Fruit fly (Drosophila melanogaster): ENCODE measurements around the gene CG14262.

The CG14262 gene

dm6 chr3R:27282286-27282685, 17.1 kb upstream of the CG14262 start, which contains the start of gene mrt (continued):
- no peak for TF ChIP-seq CG17186 (GFP tag; optimal IDR thresholded peaks at IDR 0.05)
- TF ChIP-seq CG30431 (GFP tag; optimal IDR thresholded peaks at IDR 0.05) = peak; percentile 11
- peak; percentile 25 for TF ChIP-seq chn (GFP tag; optimal IDR thresholded peaks at IDR 0.05)
- TF ChIP-seq CG6254 (GFP tag; optimal IDR thresholded peaks at IDR 0.05) = no peak
- TF ChIP-seq lmd (GFP tag; IDR thresholded peaks at IDR 0.05) = peak; percentile 69
- peak; percentile 21 for TF ChIP-seq trem (tag; optimal IDR thresholded peaks at IDR 0.05)
- no peak for TF ChIP-seq CG7271 (tag; optimal IDR thresholded peaks at IDR 0.05)
- no peak for TF ChIP-seq CG11696 (GFP tag; IDR thresholded peaks at IDR 0.05)
- peak; percentile 15 for TF ChIP-seq CG11723 (GFP tag; optimal IDR thresholded peaks at IDR 0.05)
- peak; percentile 36 to 37 for TF ChIP-seq chif (GFP tag; optimal IDR thresholded peaks at IDR 0.05)
- TF ChIP-seq CG4404 (GFP tag; IDR thresholded peaks at IDR 0.05) = no peak
- TF ChIP-seq shn (GFP tag; optimal IDR thresholded peaks at IDR 0.05) = peak; percentile 46
- TF ChIP-seq tll (GFP tag; optimal IDR thresholded peaks at IDR 0.05) = no peak
- TF ChIP-seq Optix (GFP tag; IDR thresholded peaks at IDR 0.05) = no peak
- peak; percentile 43 for TF ChIP-seq CG13424 (tag; optimal IDR thresholded peaks at IDR 0.05)
- peak; percentile 54 for TF ChIP-seq CG9817 (tag; optimal IDR thresholded peaks at IDR 0.05)
- TF ChIP-seq CG9727 (GFP tag; optimal IDR thresholded peaks at IDR 0.05) = peak; percentile 52
- TF ChIP-seq zfh2 (GFP tag; optimal IDR thresholded peaks at IDR 0.05) = peak; percentile 73
- TF ChIP-seq CG1792 (GFP tag; optimal IDR thresholded peaks at IDR 0.05) = peak; percentile 10
- no peak for TF ChIP-seq C15 (GFP tag; IDR thresholded peaks at IDR 0.05)
- peak; percentile 7 for TF ChIP-seq CG10654 (GFP tag; optimal IDR thresholded peaks at IDR 0.05)
- no peak for TF ChIP-seq Kr (GFP tag; optimal IDR thresholded peaks at IDR 0.05)
- TF ChIP-seq H15 (GFP tag; IDR thresholded peaks at IDR 0.05) = peak; percentile 41; the same call in 1 of the 3 replicates
- TF ChIP-seq gcm2 (GFP tag; optimal IDR thresholded peaks at IDR 0.05) = no peak
- TF ChIP-seq CG4282 (GFP tag; optimal IDR thresholded peaks at IDR 0.05) = peak; percentile 24
- no peak for TF ChIP-seq nerfin-2 (GFP tag; IDR thresholded peaks at IDR 0.05; ENCODE audit: partially characterized antibody)
- no peak for TF ChIP-seq CG17912 (GFP tag; optimal IDR thresholded peaks at IDR 0.05)
- TF ChIP-seq CG34376 (GFP tag; optimal IDR thresholded peaks at IDR 0.05) = peak; percentile 53
- TF ChIP-seq CG7928 (GFP tag; optimal IDR thresholded peaks at IDR 0.05) = peak; percentile 0
- TF ChIP-seq NC2α (GFP tag; optimal IDR thresholded peaks at IDR 0.05) = no peak
- TF ChIP-seq CG15696 (tag; optimal IDR thresholded peaks at IDR 0.05) = no peak
- 0 out of 3 replicates have a peak, but pooled peaks have one; percentile 24 for TF ChIP-seq ci (GFP tag; IDR thresholded peaks at IDR 0.05)
- no peak for TF ChIP-seq CG8765 (GFP tag; IDR thresholded peaks at IDR 0.05)
- no peak for TF ChIP-seq ara (GFP tag; IDR thresholded peaks at IDR 0.05)
- no peak for TF ChIP-seq ato (GFP tag; IDR thresholded peaks at IDR 0.05; ENCODE audit: partially characterized antibody)
- no peak for TF ChIP-seq sc (optimal IDR thresholded peaks at IDR 0.05)
- TF ChIP-seq sc (GFP tag; optimal IDR thresholded peaks at IDR 0.05) = no peak
- TF ChIP-seq croc (GFP tag; conservative IDR thresholded peaks at IDR 0.05) = no peak
- TF ChIP-seq CG10274 (GFP tag; optimal IDR thresholded peaks at IDR 0.05) = no peak
- TF ChIP-seq pfk (GFP tag; optimal IDR thresholded peaks at IDR 0.05) = no peak
- no peak for TF ChIP-seq cas (GFP tag; IDR thresholded peaks at IDR 0.05)
- TF ChIP-seq Ptx1 (GFP tag; IDR thresholded peaks at IDR 0.05) = peak; percentile 54
- TF ChIP-seq repo (GFP tag; optimal IDR thresholded peaks at IDR 0.05) = peak; percentile 7
- TF ChIP-seq hkb (optimal IDR thresholded peaks at IDR 0.05) = no peak
- TF ChIP-seq hkb (GFP tag; IDR thresholded peaks at IDR 0.05) = no peak
- peak; percentile 37 for TF ChIP-seq schlank (tag; optimal IDR thresholded peaks at IDR 0.05)
- TF ChIP-seq kah (GFP tag; optimal IDR thresholded peaks at IDR 0.05) = no peak
- no peak for TF ChIP-seq Hr39 (optimal IDR thresholded peaks at IDR 0.05)
- TF ChIP-seq CG11504 (tag; optimal IDR thresholded peaks at IDR 0.05) = peak; percentile 63
- TF ChIP-seq aop (GFP tag; IDR thresholded peaks at IDR 0.05) = no peak
- TF ChIP-seq Ets97D (GFP tag; optimal IDR thresholded peaks at IDR 0.05) = no peak
- TF ChIP-seq CG17328 (GFP tag; IDR thresholded peaks at IDR 0.05) = 0 out of 2 replicates have a peak, but pooled peaks have one; percentile 43
- TF ChIP-seq Atf6 (GFP tag; IDR thresholded peaks at IDR 0.05) = peak; percentile 66
